Worm (Caenorhabditis elegans) whole organism, midembryonic: Measurements from ENCODE around the gene C16C8.19.

Experiments used
- T22C8.4 ChIP-seq: fragments of 200-800 bp; sonication (Bioruptor generic); IDR thresholded peaks from 2 replicates; pipeline ENCODE4 v1.3.6; 2022; ENCODE audit warnings: missing genetic modification characterization, missing compliant biosample characterization
- cog-1 ChIP-seq: sonication (generic microtip); optimal IDR thresholded peaks from 2 replicates; lab custom pipeline; 2016; ENCODE audit warnings: missing genetic modification characterization, missing compliant biosample characterization
- flt-1 ChIP-seq: fragments of 200-800 bp; sonication (Bioruptor generic); IDR thresholded peaks from 2 replicates; pipeline ENCODE4 v1.3.6; 2022; ENCODE audit warnings: missing genetic modification characterization, missing compliant biosample characterization
- klf-2 ChIP-seq: fragments of 200-800 bp; sonication (Bioruptor generic); conservative IDR thresholded peaks from 2 replicates; pipeline ENCODE4 v1.3.6; 2022; ENCODE audit warnings: missing genetic modification reagents, missing genetic modification characterization, missing compliant biosample characterization
- med-1 ChIP-seq: sonication (generic microtip); optimal IDR thresholded peaks from 2 replicates; lab custom pipeline; 2017; ENCODE audit warnings: missing genetic modification characterization, mild to moderate bottlenecking, missing compliant biosample characterization, antibody characterized with exemption, missing genetic modification reagents; ENCODE audit not compliant: insufficient read depth
- ref-1 ChIP-seq: fragments of 200-800 bp; sonication (Bioruptor generic); conservative IDR thresholded peaks from 2 replicates; pipeline ENCODE4 v1.3.6; 2022; ENCODE audit warnings: missing genetic modification reagents, missing genetic modification characterization, missing compliant biosample characterization
- tab-1 ChIP-seq: fragments of 200-800 bp; sonication (Bioruptor generic); IDR thresholded peaks from 2 replicates; pipeline ENCODE4 v1.3.6; 2022; ENCODE audit warnings: missing genetic modification characterization, missing compliant biosample characterization
- ztf-23 ChIP-seq: fragments of 200-800 bp; sonication (Bioruptor generic); IDR thresholded peaks from 2 replicates; pipeline ENCODE4 v1.3.6; 2022; ENCODE audit warnings: missing genetic modification reagents, missing genetic modification characterization, missing compliant biosample characterization
- ztf-29 ChIP-seq: fragments of 200-800 bp; sonication (Bioruptor generic); IDR thresholded peaks from 2 replicates; pipeline ENCODE4 v1.3.6; 2022; ENCODE audit warnings: missing genetic modification reagents, missing genetic modification characterization, missing compliant biosample characterization

Gene C16C8.19

ce11 chrII:3458209-3458608, at the start of gene C16C8.19, which contains the start of gene C16C8.26:
Gene C16C8.19, plus strand, starts transcription at chrII:3458487.
Gene C16C8.26, minus strand, starts transcription at chrII:3458309.
- no peak for TF ChIP-seq klf-2 (GFP tag; lab: Robert Waterston, UW)
- TF ChIP-seq ztf-29, result no peak; the same call in 1 of the 2 replicates
- TF ChIP-seq ref-1 (GFP tag; lab: Robert Waterston, UW), result no peak
- TF ChIP-seq T22C8.4 (GFP tag; lab: Robert Waterston, UW), result no peak
- no peak for TF ChIP-seq ztf-23
- TF ChIP-seq tab-1 (GFP tag; lab: Robert Waterston, UW), result no peak
- no peak for TF ChIP-seq cog-1
- TF ChIP-seq flt-1, result no peak
- no peak for TF ChIP-seq med-1 (GFP tag; lab: Kevin White, UChicago)

- TF ChIP-seq ref-1 (GFP tag; lab: Robert Waterston, UW), result no peak
Observed at ce11 chrII:3414383-3414910, 43.8 kb upstream of the C16C8.19 start, which contains the start of the genes F18A12.7 and F18A12.2. Gene F18A12.7, minus strand, starts transcription at chrII:3414483. Gene F18A12.2, plus strand, starts transcription at chrII:3414860.

- no peak for TF ChIP-seq T22C8.4 (GFP tag; lab: Robert Waterston, UW)
- no peak for TF ChIP-seq tab-1 (GFP tag; lab: Robert Waterston, UW)
- no peak for TF ChIP-seq flt-1
- TF ChIP-seq ztf-23, result no peak
- no peak for TF ChIP-seq klf-2 (GFP tag; lab: Robert Waterston, UW)
- no peak for TF ChIP-seq med-1 (GFP tag; lab: Kevin White, UChicago)
- no peak for TF ChIP-seq ztf-29
- no peak for TF ChIP-seq ref-1 (GFP tag; lab: Robert Waterston, UW)
- no peak for TF ChIP-seq cog-1
Observed at ce11 chrII:3416528-3416927, 41.8 kb upstream of the C16C8.19 start, which contains the start of gene nep-6. Gene nep-6, plus strand, starts transcription at chrII:3416828.

DNA sequence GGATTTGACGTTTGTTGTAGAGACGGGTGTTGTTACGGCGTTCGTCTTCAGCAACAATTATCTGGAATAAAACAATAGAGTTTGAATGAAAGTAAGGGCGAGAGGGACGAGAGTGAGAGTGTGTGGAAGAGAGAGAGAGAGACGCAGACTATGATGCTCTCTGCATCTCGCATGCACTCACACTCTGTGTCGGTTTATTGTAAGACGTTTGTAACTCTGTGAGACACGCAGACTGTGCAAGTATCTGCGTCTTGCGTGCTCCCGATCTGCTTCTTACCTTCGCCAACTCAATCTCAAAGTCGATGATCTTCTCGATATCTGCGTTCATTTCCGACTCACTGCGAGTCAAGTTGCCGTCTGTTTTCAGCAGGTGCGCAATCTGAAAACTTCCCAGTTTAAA, 35.3 kb upstream of the C16C8.19 start:
- TF ChIP-seq med-1 (GFP tag; lab: Kevin White, UChicago), result no peak
- no peak for TF ChIP-seq ztf-29
- TF ChIP-seq T22C8.4 (GFP tag; lab: Robert Waterston, UW), result no peak
- TF ChIP-seq ref-1 (GFP tag; lab: Robert Waterston, UW), result no peak
- no peak for TF ChIP-seq ztf-23
- TF ChIP-seq flt-1, result no peak
- no peak for TF ChIP-seq klf-2 (GFP tag; lab: Robert Waterston, UW)
- TF ChIP-seq cog-1, result no peak
- no peak for TF ChIP-seq tab-1 (GFP tag; lab: Robert Waterston, UW)

DNA sequence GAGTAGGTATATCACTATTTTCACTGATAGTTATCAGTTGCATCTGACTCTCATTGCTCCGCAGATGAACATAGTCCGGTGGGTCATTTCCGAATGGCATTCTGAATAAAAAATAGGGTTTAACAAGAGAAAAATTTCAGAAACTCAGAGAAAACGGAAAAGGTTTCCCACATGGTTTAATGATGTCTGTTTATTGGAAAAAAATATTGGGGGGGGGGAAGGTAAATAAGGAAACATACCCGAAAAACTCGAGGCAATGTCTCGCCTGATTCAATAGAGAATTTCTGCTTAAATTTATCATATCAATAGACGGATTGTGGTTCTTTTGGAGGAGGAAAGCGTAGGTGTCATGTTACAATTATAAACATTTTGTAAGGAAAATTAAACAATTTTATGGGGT, 32.9 kb upstream of the C16C8.19 start, which contains the start of gene nep-11:
TSS of gene nep-11 (minus strand) at position 101 of the 400 bp plus-strand sequence.
- TF ChIP-seq ztf-23, result no peak
- no peak for TF ChIP-seq flt-1
- TF ChIP-seq klf-2 (GFP tag; lab: Robert Waterston, UW), result no peak
- TF ChIP-seq T22C8.4 (GFP tag; lab: Robert Waterston, UW), result no peak
- no peak for TF ChIP-seq ztf-29
- no peak for TF ChIP-seq med-1 (GFP tag; lab: Kevin White, UChicago)
- TF ChIP-seq ref-1 (GFP tag; lab: Robert Waterston, UW), result no peak
- no peak for TF ChIP-seq cog-1
- no peak for TF ChIP-seq tab-1 (GFP tag; lab: Robert Waterston, UW)

- TF ChIP-seq ztf-23, result peak; percentile 56; the same call in 1 of the 2 replicates
- TF ChIP-seq T22C8.4 (GFP tag; lab: Robert Waterston, UW), result 0 out of 2 replicates have a peak, but pooled peaks have one; percentile 16
- no peak for TF ChIP-seq flt-1
- no peak for TF ChIP-seq cog-1
Observed at ce11 chrII:3428158-3428704, 30.1 kb upstream of the C16C8.19 start.

- TF ChIP-seq ztf-29, result no peak
- TF ChIP-seq ref-1 (GFP tag; lab: Robert Waterston, UW), result no peak
- TF ChIP-seq T22C8.4 (GFP tag; lab: Robert Waterston, UW), result no peak
- TF ChIP-seq klf-2 (GFP tag; lab: Robert Waterston, UW), result no peak
Observed at ce11 chrII:3429400-3429799, 28.9 kb upstream of the C16C8.19 start, which contains the start of gene C16C8.18. Gene C16C8.18, plus strand, starts transcription at chrII:3429700.

ce11 chrII:3434893-3435503, 23.3 kb upstream of the C16C8.19 start:
- TF ChIP-seq klf-2 (GFP tag; lab: Robert Waterston, UW) (no peak), T22C8.4 (GFP tag; lab: Robert Waterston, UW) (no peak), cog-1 (no peak), ref-1 (GFP tag; lab: Robert Waterston, UW) (no peak), flt-1 (no peak), tab-1 (GFP tag; lab: Robert Waterston, UW) (no peak), ztf-23 (no peak), ztf-29 (no peak), med-1 (GFP tag; lab: Kevin White, UChicago) (no peak)

- no peak for TF ChIP-seq T22C8.4 (GFP tag; lab: Robert Waterston, UW)
- TF ChIP-seq ztf-29, result no peak
- no peak for TF ChIP-seq ztf-23
- no peak for TF ChIP-seq klf-2 (GFP tag; lab: Robert Waterston, UW)
- no peak for TF ChIP-seq tab-1 (GFP tag; lab: Robert Waterston, UW)
- TF ChIP-seq cog-1, result no peak
- TF ChIP-seq med-1 (GFP tag; lab: Kevin White, UChicago), result no peak
- TF ChIP-seq flt-1, result no peak
- TF ChIP-seq ref-1 (GFP tag; lab: Robert Waterston, UW), result no peak
Observed at ce11 chrII:3436412-3436811, 21.9 kb upstream of the C16C8.19 start, which contains the start of gene skpo-2. Gene skpo-2, minus strand, starts transcription at chrII:3436512.

DNA sequence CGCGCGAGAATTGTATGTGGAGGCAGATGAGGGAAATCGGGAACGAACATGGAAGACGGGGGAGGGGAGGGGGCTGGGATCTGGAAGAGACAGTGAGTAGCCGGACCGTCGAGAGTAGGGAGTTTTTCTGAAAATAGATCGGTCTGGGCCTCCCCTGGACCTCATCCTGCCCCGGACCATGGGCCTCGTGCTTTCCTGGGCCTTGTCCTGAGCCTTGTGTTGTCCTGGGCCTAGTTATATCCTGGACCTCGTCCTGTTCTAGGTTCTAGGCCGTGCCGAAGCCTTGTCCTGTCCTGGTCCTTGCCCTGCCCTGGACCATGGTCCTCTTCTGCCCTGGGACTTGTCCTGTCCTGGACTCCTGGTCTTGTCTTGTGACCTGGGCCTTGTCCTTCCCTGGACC, 20.9 kb upstream of the C16C8.19 start:
- no peak for TF ChIP-seq T22C8.4 (GFP tag; lab: Robert Waterston, UW)
